Fruit fly (Drosophila melanogaster) whole organism, embryonic: Measurements from ENCODE around the gene CG31178.
A peak's percentile ranks its signal among the peaks of the same experiment; 100 is the strongest.

Experiments
- Adf1 ChIP-seq: fragments of 200-800 bp; sonication (Bioruptor generic); IDR thresholded peaks from 2 replicates; pipeline ENCODE4 v1.3.6; 2022; ENCODE audit warnings: missing biosample characterization, missing genetic modification characterization
- CG12071 ChIP-seq: fragments of 200-800 bp; sonication (Bioruptor generic); optimal IDR thresholded peaks from 3 replicates; lab custom pipeline; 2018; ENCODE audit warnings: missing biosample characterization, mild to moderate bottlenecking, missing genetic modification characterization
- CG12391 ChIP-seq: fragments of 200-800 bp; sonication (Bioruptor generic); optimal IDR thresholded peaks from 3 replicates; lab custom pipeline; 2018; ENCODE audit warnings: missing biosample characterization, mild to moderate bottlenecking, missing genetic modification characterization, moderate library complexity
- CG1647 ChIP-seq: fragments of 200-800 bp; sonication (Bioruptor generic); optimal IDR thresholded peaks from 3 replicates; lab custom pipeline; 2016; ENCODE audit warnings: missing biosample characterization, missing genetic modification characterization
- CG16779 ChIP-seq: fragments of 200-800 bp; sonication (Bioruptor generic); IDR thresholded peaks from 2 replicates; pipeline ENCODE4 v1.3.6; 2022; ENCODE audit warnings: missing biosample characterization, missing genetic modification characterization
- CG17612 ChIP-seq: fragments of 200-800 bp; sonication (Bioruptor generic); IDR thresholded peaks from 2 replicates; pipeline ENCODE4 v1.3.6; 2022; ENCODE audit warnings: missing biosample characterization, missing genetic modification characterization
- CG18011 ChIP-seq: fragments of 200-800 bp; sonication (Bioruptor generic); optimal IDR thresholded peaks from 2 replicates; lab custom pipeline; 2017; ENCODE audit warnings: missing biosample characterization, missing genetic modification characterization, mild to moderate bottlenecking, moderate library complexity, missing genotype
- CG18764 ChIP-seq: fragments of 200-800 bp; sonication (Bioruptor generic); optimal IDR thresholded peaks from 3 replicates; lab custom pipeline; 2016; ENCODE audit warnings: missing biosample characterization, missing genetic modification characterization
- CG31224 ChIP-seq: fragments of 200-800 bp; sonication (Bioruptor generic); IDR thresholded peaks from 2 replicates; pipeline ENCODE4 v1.3.6; 2022; ENCODE audit warnings: missing biosample characterization, missing genetic modification characterization
- CG3163 ChIP-seq: fragments of 200-800 bp; sonication (Bioruptor generic); optimal IDR thresholded peaks from 3 replicates; lab custom pipeline; 2016; ENCODE audit warnings: missing biosample characterization, missing genetic modification characterization
- CG34224 ChIP-seq: fragments of 200-800 bp; sonication (Bioruptor generic); IDR thresholded peaks from 3 replicates; pipeline ENCODE4 v1.3.6; 2022; ENCODE audit warnings: missing biosample characterization, missing genetic modification characterization; ENCODE audit not compliant: partially characterized antibody
- CG34422 ChIP-seq: fragments of 200-800 bp; sonication (Bioruptor generic); IDR thresholded peaks from 3 replicates; pipeline ENCODE4 v1.3.6; 2022; ENCODE audit warnings: missing biosample characterization, missing genetic modification characterization
- CG6854 ChIP-seq: fragments of 200-800 bp; sonication (Bioruptor generic); optimal IDR thresholded peaks from 3 replicates; lab custom pipeline; 2017; ENCODE audit warnings: missing biosample characterization, mild to moderate bottlenecking, missing genetic modification characterization
- CG7745 ChIP-seq: fragments of 200-800 bp; sonication (Bioruptor generic); optimal IDR thresholded peaks from 2 replicates; lab custom pipeline; 2018; ENCODE audit warnings: missing biosample characterization, mild to moderate bottlenecking, missing genetic modification characterization, moderate library complexity
- CG7987 ChIP-seq: fragments of 200-800 bp; sonication (Bioruptor generic); optimal IDR thresholded peaks from 2 replicates; lab custom pipeline; 2018; ENCODE audit warnings: missing biosample characterization, mild to moderate bottlenecking, missing genetic modification characterization, moderate library complexity
- CG8281 ChIP-seq: fragments of 200-800 bp; sonication (Bioruptor generic); optimal IDR thresholded peaks from 2 replicates; lab custom pipeline; 2018; ENCODE audit warnings: missing biosample characterization, mild to moderate bottlenecking, missing genetic modification characterization, moderate library complexity
- CG8765 ChIP-seq: fragments of 200-800 bp; sonication (Bioruptor generic); IDR thresholded peaks from 2 replicates; pipeline ENCODE4 v1.3.6; 2022; ENCODE audit warnings: missing biosample characterization, missing genetic modification characterization
- CG9215 ChIP-seq: fragments of 200-800 bp; sonication (Bioruptor generic); IDR thresholded peaks from 2 replicates; pipeline ENCODE4 v1.3.6; 2022; ENCODE audit warnings: missing biosample characterization, missing genetic modification characterization
- Chrac-16 ChIP-seq: fragments of 200-800 bp; sonication (Bioruptor generic); optimal IDR thresholded peaks from 3 replicates; lab custom pipeline; 2016; ENCODE audit warnings: missing biosample characterization, missing genetic modification characterization
- CrebB ChIP-seq: fragments of 200-800 bp; sonication (Bioruptor generic); optimal IDR thresholded peaks from 3 replicates; lab custom pipeline; 2018; ENCODE audit warnings: missing biosample characterization, mild to moderate bottlenecking, missing genetic modification characterization
- Dfd ChIP-seq, 2 experiments: fragments of >200 bp; optimal IDR thresholded peaks; 2 replicates each; lab custom pipeline; 2017; ENCODE audit warnings: missing biosample characterization in 2 of 2, missing genetic modification characterization in 2 of 2
- Doc2 ChIP-seq: fragments of 200-800 bp; sonication (Bioruptor generic); IDR thresholded peaks from 2 replicates; pipeline ENCODE4 v1.3.6; 2022; ENCODE audit warnings: missing biosample characterization, missing genetic modification characterization
- Dref ChIP-seq: fragments of 200-800 bp; sonication (Bioruptor generic); IDR thresholded peaks from 2 replicates; pipeline ENCODE4 v1.3.6; 2022; ENCODE audit warnings: missing biosample characterization, missing genetic modification characterization
- Drgx ChIP-seq: fragments of 200-800 bp; sonication (Bioruptor generic); IDR thresholded peaks from 2 replicates; pipeline ENCODE4 v1.3.6; 2022; ENCODE audit warnings: missing biosample characterization, missing genetic modification characterization
- Ets65A ChIP-seq: fragments of 200-800 bp; sonication (Bioruptor generic); peaks from one replicate; lab custom pipeline; 2016; ENCODE audit warnings: missing biosample characterization, missing genetic modification characterization
- Fer1 ChIP-seq: fragments of 200-800 bp; sonication (Bioruptor generic); optimal IDR thresholded peaks from 2 replicates; lab custom pipeline; 2017; ENCODE audit warnings: missing biosample characterization, mild to moderate bottlenecking, missing genetic modification characterization
- HLH54F ChIP-seq: fragments of 200-800 bp; sonication (Bioruptor generic); optimal IDR thresholded peaks from 3 replicates; lab custom pipeline; 2016; ENCODE audit warnings: missing biosample characterization, missing genetic modification characterization
- HmgD ChIP-seq: fragments of 200-800 bp; sonication (Bioruptor generic); optimal IDR thresholded peaks from 3 replicates; lab custom pipeline; 2016; ENCODE audit warnings: missing biosample characterization, missing genetic modification characterization
- Hr51 ChIP-seq, 2 experiments: fragments of 200-800 bp; sonication (Bioruptor generic); optimal IDR thresholded peaks; 2 replicates in 1 of 2; 3 replicates in 1 of 2; lab custom pipeline; 2016 to 2018; ENCODE audit warnings: missing biosample characterization in 2 of 2, missing genetic modification characterization in 2 of 2, mild to moderate bottlenecking in 1 of 2, moderate library complexity in 1 of 2
- Mad ChIP-seq: fragments of 200-800 bp; sonication (Bioruptor generic); optimal IDR thresholded peaks from 2 replicates; lab custom pipeline; 2016; ENCODE audit warnings: missing biosample characterization, missing genetic modification characterization
- Rfx ChIP-seq: fragments of 200-800 bp; sonication (Bioruptor generic); IDR thresholded peaks from 2 replicates; pipeline ENCODE4 v1.3.6; 2022; ENCODE audit warnings: missing biosample characterization, missing genetic modification characterization
- Rx ChIP-seq: fragments of 200-800 bp; sonication (Bioruptor generic); IDR thresholded peaks from 2 replicates; pipeline ENCODE4 v1.3.6; 2022; ENCODE audit warnings: missing biosample characterization, missing genetic modification characterization
- Side ChIP-seq: fragments of 200-800 bp; sonication (Bioruptor generic); optimal IDR thresholded peaks from 2 replicates; lab custom pipeline; 2016; ENCODE audit warnings: missing biosample characterization, missing genetic modification characterization
- Spps ChIP-seq: fragments of 200-800 bp; sonication (Bioruptor generic); optimal IDR thresholded peaks from 2 replicates; lab custom pipeline; 2018; ENCODE audit warnings: missing biosample characterization, mild to moderate bottlenecking, missing genetic modification characterization
- Xrp1 ChIP-seq: fragments of 200-800 bp; sonication (Bioruptor generic); IDR thresholded peaks from 2 replicates; pipeline ENCODE4 v1.3.6; 2022; ENCODE audit warnings: missing biosample characterization, missing genetic modification characterization
- ato ChIP-seq: fragments of 200-800 bp; sonication (Bioruptor generic); IDR thresholded peaks from 2 replicates; pipeline ENCODE4 v1.3.6; 2022; ENCODE audit warnings: missing biosample characterization, missing genetic modification characterization; ENCODE audit not compliant: partially characterized antibody
- bbx ChIP-seq: fragments of 200-800 bp; sonication (Bioruptor generic); IDR thresholded peaks from 2 replicates; pipeline ENCODE4 v1.3.6; 2022; ENCODE audit warnings: missing biosample characterization, missing genetic modification characterization; ENCODE audit not compliant: partially characterized antibody
- cg ChIP-seq: fragments of 200-800 bp; sonication (Bioruptor generic); optimal IDR thresholded peaks from 3 replicates; lab custom pipeline; 2019; ENCODE audit warnings: missing biosample characterization, mild to moderate bottlenecking, missing genetic modification characterization, moderate library complexity
- eve ChIP-seq, 2 experiments: fragments of >200 bp; optimal IDR thresholded peaks; 2 replicates each; lab custom pipeline; 2017; ENCODE audit warnings: missing biosample characterization in 2 of 2, missing genetic modification characterization in 2 of 2
- exex ChIP-seq: fragments of 200-800 bp; sonication (Bioruptor generic); optimal IDR thresholded peaks from 4 replicates; lab custom pipeline; 2018; ENCODE audit warnings: missing biosample characterization, mild to moderate bottlenecking, missing genetic modification characterization, moderate library complexity
- fd64A ChIP-seq: fragments of 200-800 bp; sonication (Bioruptor generic); optimal IDR thresholded peaks from 3 replicates; lab custom pipeline; 2018; ENCODE audit warnings: missing biosample characterization, mild to moderate bottlenecking, missing genetic modification characterization
- gcm ChIP-seq: fragments of 200-800 bp; sonication (Bioruptor generic); optimal IDR thresholded peaks from 2 replicates; lab custom pipeline; 2019; ENCODE audit warnings: missing biosample characterization, mild to moderate bottlenecking, missing genetic modification characterization, moderate library complexity
- grn ChIP-seq: fragments of 200-800 bp; sonication (Bioruptor generic); optimal IDR thresholded peaks from 3 replicates; lab custom pipeline; 2017; ENCODE audit warnings: missing biosample characterization, missing genetic modification characterization
- lola ChIP-seq, 3 experiments: fragments of >200 bp in 2 of 3; fragments of 200-800 bp in 1 of 3; sonication (Bioruptor generic) in 1 of 3; optimal IDR thresholded peaks; 2 replicates each; lab custom pipeline; 2017 to 2019; ENCODE audit warnings: missing biosample characterization in 3 of 3, missing genetic modification characterization in 3 of 3, mild to moderate bottlenecking in 1 of 3, moderate library complexity in 1 of 3
- nau ChIP-seq: fragments of 200-800 bp; sonication (Bioruptor generic); optimal IDR thresholded peaks from 3 replicates; lab custom pipeline; 2017; ENCODE audit warnings: missing biosample characterization, mild to moderate bottlenecking, missing genetic modification characterization, missing genetic modification reagents
- nerfin-1 ChIP-seq: fragments of 200-800 bp; sonication (Bioruptor generic); optimal IDR thresholded peaks from 3 replicates; lab custom pipeline; 2019; ENCODE audit warnings: missing biosample characterization, mild to moderate bottlenecking, missing genetic modification characterization, moderate library complexity
- pnt ChIP-seq: fragments of 200-800 bp; sonication (Bioruptor generic); optimal IDR thresholded peaks from 3 replicates; lab custom pipeline; 2016; ENCODE audit warnings: missing biosample characterization, missing genetic modification characterization
- repo ChIP-seq: fragments of 200-800 bp; sonication (Bioruptor generic); optimal IDR thresholded peaks from 2 replicates; lab custom pipeline; 2016; ENCODE audit warnings: missing biosample characterization, missing genetic modification characterization
- sens-2 ChIP-seq: fragments of 200-800 bp; sonication (Bioruptor generic); IDR thresholded peaks from 2 replicates; pipeline ENCODE4 v1.3.6; 2022; ENCODE audit warnings: missing biosample characterization, missing genetic modification characterization
- tin ChIP-seq: fragments of 200-800 bp; sonication (Bioruptor generic); optimal IDR thresholded peaks from 3 replicates; lab custom pipeline; 2016; ENCODE audit warnings: missing biosample characterization, missing genetic modification characterization
- tna ChIP-seq: fragments of 200-800 bp; sonication (Bioruptor generic); IDR thresholded peaks from 2 replicates; pipeline ENCODE4 v1.3.6; 2022; ENCODE audit warnings: missing biosample characterization, missing genetic modification characterization; ENCODE audit not compliant: partially characterized antibody
- usp ChIP-seq: fragments of >200 bp; optimal IDR thresholded peaks from 2 replicates; lab custom pipeline; 2017; ENCODE audit warnings: missing biosample characterization, missing genetic modification characterization

CG31178 gene

DNA sequence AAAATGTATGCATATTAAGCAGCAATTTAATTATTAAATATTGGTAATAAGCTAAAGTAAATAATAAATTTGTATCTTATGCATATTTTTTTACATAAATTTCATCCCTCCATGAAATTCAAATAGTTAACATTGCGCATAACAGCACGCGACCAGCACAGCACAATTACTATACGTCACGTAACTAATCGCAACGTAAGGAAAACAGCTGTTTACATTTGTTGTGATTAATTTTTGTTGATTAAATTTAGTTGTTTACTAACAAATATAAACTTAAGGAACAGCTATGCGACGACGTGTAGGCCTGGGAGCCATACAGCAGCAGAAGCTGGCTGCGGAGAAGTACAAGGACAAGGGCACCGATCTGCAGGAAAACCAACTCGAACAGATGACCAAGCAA is 8.5 kb upstream of the CG31178 start, which contains the start of gene lsn (continued):
- TF ChIP-seq CG12391 (peak; percentile 13), usp (GFP tag; lab: Kevin White, UChicago) (no peak), HmgD (GFP tag; lab: Kevin White, UChicago) (no peak), CG34224 (GFP tag; lab: Robert Waterston, UW) (no peak; the same call in 2 of the 3 replicates), CG18764 (no peak), Chrac-16 (no peak), Rx (GFP tag; lab: Robert Waterston, UW) (no peak), CG7745 (tag; lab: Kevin White, UChicago) (no peak), CrebB (peak; percentile 35), pnt (no peak), Xrp1 (no peak), Dfd (GFP tag; optimal IDR thresholded peaks at IDR 0.05; lab: Kevin White, UChicago) (no peak), CG8281 (no peak), tin (GFP tag; lab: Kevin White, UChicago) (no peak), CG18011 (GFP tag; lab: Kevin White, UChicago) (no peak), exex (tag; lab: Kevin White, UChicago) (no peak), CG34422 (GFP tag; lab: Robert Waterston, UW) (no peak), CG6854 (GFP tag; lab: Kevin White, UChicago) (no peak), Spps (tag; lab: Kevin White, UChicago) (no peak), nau (peak; percentile 35), lola (GFP tag; optimal IDR thresholded peaks at IDR 0.05; lab: Kevin White, UChicago) (peak in 1 of 3 experiments; percentile 31), sens-2 (no peak), Dref (GFP tag; lab: Robert Waterston, UW) (no peak), CG12071 (GFP tag; lab: Kevin White, UChicago) (no peak), Adf1 (no peak), Hr51 (GFP tag; optimal IDR thresholded peaks at IDR 0.05; lab: Kevin White, UChicago) (no peak), CG16779 (GFP tag; lab: Robert Waterston, UW) (no peak), Ets65A (GFP tag; lab: Kevin White, UChicago) (no peak), CG1647 (GFP tag; lab: Kevin White, UChicago) (no peak), CG3163 (GFP tag; lab: Kevin White, UChicago) (no peak), Doc2 (GFP tag; lab: Robert Waterston, UW) (no peak), Fer1 (GFP tag; lab: Kevin White, UChicago) (peak; percentile 57), CG7987 (GFP tag; lab: Kevin White, UChicago) (no peak), CG31224 (GFP tag; lab: Robert Waterston, UW) (no peak), gcm (GFP tag; lab: Kevin White, UChicago) (no peak), HLH54F (GFP tag; lab: Kevin White, UChicago) (no peak), grn (GFP tag; lab: Kevin White, UChicago) (peak; percentile 23), eve (GFP tag; optimal IDR thresholded peaks at IDR 0.05; lab: Kevin White, UChicago) (no peak), repo (GFP tag; lab: Kevin White, UChicago) (no peak), cg (GFP tag; lab: Kevin White, UChicago) (no peak), fd64A (GFP tag; lab: Kevin White, UChicago) (no peak), Mad (no peak), ato (no peak), Side (GFP tag; lab: Kevin White, UChicago) (no peak), CG8765 (GFP tag; lab: Robert Waterston, UW) (no peak), CG17612 (GFP tag; lab: Robert Waterston, UW) (no peak), CG9215 (GFP tag; lab: Robert Waterston, UW) (no peak), Rfx (GFP tag; lab: Robert Waterston, UW) (no peak; the same call in 1 of the 2 replicates), tna (GFP tag; lab: Robert Waterston, UW) (no peak), nerfin-1 (tag; lab: Kevin White, UChicago) (peak; percentile 20), Drgx (GFP tag; lab: Robert Waterston, UW) (no peak), bbx (GFP tag; lab: Robert Waterston, UW) (no peak)
